Fruit fly (Drosophila melanogaster): ENCODE measurements around the gene Cyp4g1.

The Cyp4g1 gene

DNA sequence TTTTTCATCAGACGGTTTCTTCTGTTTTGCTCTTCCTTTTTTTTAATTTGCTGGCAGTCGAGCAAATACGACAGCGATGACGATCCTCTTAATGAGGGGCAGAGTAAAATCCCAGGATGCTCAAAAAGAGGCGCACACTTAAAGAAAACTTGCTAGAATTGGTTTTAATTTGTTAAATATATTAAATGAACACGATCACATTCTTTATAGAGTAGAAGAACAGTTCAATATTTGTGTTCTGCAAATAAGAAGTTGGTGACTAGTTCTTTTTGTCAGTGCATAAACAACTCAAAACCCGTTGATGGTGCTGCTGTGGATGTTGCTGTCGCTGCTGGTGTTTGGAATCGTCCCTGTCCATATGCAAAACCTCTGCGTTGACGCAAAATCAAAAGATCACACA is 20.9 kb downstream of the Cyp4g1 start:
- TF ChIP-seq psq (GFP tag; optimal IDR thresholded peaks at IDR 0.05) (peak; percentile 71), OdsH (GFP tag; optimal IDR thresholded peaks at IDR 0.05) (peak; percentile 79), rgr (GFP tag; optimal IDR thresholded peaks at IDR 0.05) (peak; percentile 84), foxo (GFP tag; optimal IDR thresholded peaks at IDR 0.05) (peak in 1 of 2 experiments; percentile 86), brk (GFP tag; optimal IDR thresholded peaks at IDR 0.05) (peak; percentile 73), woc (GFP tag; optimal IDR thresholded peaks at IDR 0.05) (peak; percentile 66), sage (GFP tag; optimal IDR thresholded peaks at IDR 0.05) (peak; percentile 68), Jra (GFP tag; optimal IDR thresholded peaks at IDR 0.05) (peak; percentile 11), h (GFP tag; optimal IDR thresholded peaks at IDR 0.05) (peak; percentile 88), Rel (GFP tag; optimal IDR thresholded peaks at IDR 0.05) (peak; percentile 38), Rel (tag; optimal IDR thresholded peaks at IDR 0.05) (peak; percentile 5), br (GFP tag; optimal IDR thresholded peaks at IDR 0.05) (peak; percentile 77), Sp1 (GFP tag; optimal IDR thresholded peaks at IDR 0.05) (peak; percentile 79), GATAd (GFP tag; optimal IDR thresholded peaks at IDR 0.05) (no peak), tai (GFP tag; optimal IDR thresholded peaks at IDR 0.05) (peak; percentile 69), ey (GFP tag; optimal IDR thresholded peaks at IDR 0.05) (peak; percentile 81), CG32264 (GFP tag; optimal IDR thresholded peaks at IDR 0.05) (peak; percentile 34), Hnf4 (GFP tag; optimal IDR thresholded peaks at IDR 0.05) (peak; percentile 79), Hr78 (GFP tag; optimal IDR thresholded peaks at IDR 0.05) (no peak), dl (GFP tag; optimal IDR thresholded peaks at IDR 0.05; ENCODE audit: insufficient read depth in 1 of 2, partially characterized antibody in 2 of 2) (no peak), HLH106 (tag; optimal IDR thresholded peaks at IDR 0.05) (peak; percentile 80), Abd-B (GFP tag; optimal IDR thresholded peaks at IDR 0.05) (no peak), CrebA (GFP tag; optimal IDR thresholded peaks at IDR 0.05; ENCODE audit: borderline replicate concordance) (peak; percentile 37), Dif (GFP tag; optimal IDR thresholded peaks at IDR 0.05; ENCODE audit: partially characterized antibody) (no peak), CG9705 (GFP tag; optimal IDR thresholded peaks at IDR 0.05) (peak; percentile 23), N (GFP tag; optimal IDR thresholded peaks at IDR 0.05) (no peak), Hr83 (GFP tag; optimal IDR thresholded peaks at IDR 0.05; ENCODE audit: poor library complexity, severe bottlenecking) (no peak), pan (optimal IDR thresholded peaks at IDR 0.05) (no peak), dmrt93B (GFP tag; optimal IDR thresholded peaks at IDR 0.05) (peak; percentile 59), dsf (GFP tag; optimal IDR thresholded peaks at IDR 0.05; ENCODE audit: borderline replicate concordance) (peak; percentile 20), Vsx2 (GFP tag; optimal IDR thresholded peaks at IDR 0.05; ENCODE audit: partially characterized antibody) (no peak), fru (GFP tag; optimal IDR thresholded peaks at IDR 0.05) (peak; percentile 80), usp (GFP tag; optimal IDR thresholded peaks at IDR 0.05) (no peak), Myc (optimal IDR thresholded peaks at IDR 0.05) (no peak)

DNA sequence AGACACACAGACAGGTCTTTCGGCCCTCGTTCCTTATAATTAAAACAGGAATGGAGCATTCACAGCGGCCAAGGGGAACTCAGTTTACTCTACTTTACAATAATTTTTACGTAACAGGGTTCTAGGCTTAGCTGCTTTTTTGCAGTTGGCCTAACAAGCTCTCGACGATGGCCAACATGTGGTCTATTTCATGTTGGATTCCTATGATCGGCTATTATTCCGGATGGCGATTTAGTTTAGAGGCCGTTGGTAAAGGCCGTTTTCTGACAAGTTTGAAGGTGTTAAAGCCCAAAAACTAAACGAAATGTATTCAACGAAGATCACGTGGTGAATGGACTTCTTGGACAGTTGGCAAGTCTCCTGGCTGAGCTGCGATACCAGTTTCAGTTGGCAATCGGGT is 23.1 kb downstream of the Cyp4g1 start:
- no peak for TF ChIP-seq jim (GFP tag; optimal IDR thresholded peaks at IDR 0.05)
- peak; percentile 17 for TF ChIP-seq OdsH (GFP tag; optimal IDR thresholded peaks at IDR 0.05)
- TF ChIP-seq ey (GFP tag; optimal IDR thresholded peaks at IDR 0.05): peak; percentile 19
- peak; percentile 36 for TF ChIP-seq Sp1 (GFP tag; optimal IDR thresholded peaks at IDR 0.05)
- no peak for TF ChIP-seq N (GFP tag; optimal IDR thresholded peaks at IDR 0.05)
- no peak for TF ChIP-seq usp (GFP tag; optimal IDR thresholded peaks at IDR 0.05)
- TF ChIP-seq Hr78 (GFP tag; optimal IDR thresholded peaks at IDR 0.05): no peak
- peak; percentile 56 for TF ChIP-seq fru (GFP tag; optimal IDR thresholded peaks at IDR 0.05)
- TF ChIP-seq dmrt93B (GFP tag; optimal IDR thresholded peaks at IDR 0.05): peak; percentile 9
- TF ChIP-seq Mio (GFP tag; optimal IDR thresholded peaks at IDR 0.05): no peak
- peak; percentile 34 for TF ChIP-seq HLH106 (tag; optimal IDR thresholded peaks at IDR 0.05)
- TF ChIP-seq sage (GFP tag; optimal IDR thresholded peaks at IDR 0.05): no peak
- peak; percentile 63 for TF ChIP-seq woc (GFP tag; optimal IDR thresholded peaks at IDR 0.05)
- peak in 1 of 2 experiments; percentile 42 for TF ChIP-seq foxo (GFP tag; optimal IDR thresholded peaks at IDR 0.05)

DNA sequence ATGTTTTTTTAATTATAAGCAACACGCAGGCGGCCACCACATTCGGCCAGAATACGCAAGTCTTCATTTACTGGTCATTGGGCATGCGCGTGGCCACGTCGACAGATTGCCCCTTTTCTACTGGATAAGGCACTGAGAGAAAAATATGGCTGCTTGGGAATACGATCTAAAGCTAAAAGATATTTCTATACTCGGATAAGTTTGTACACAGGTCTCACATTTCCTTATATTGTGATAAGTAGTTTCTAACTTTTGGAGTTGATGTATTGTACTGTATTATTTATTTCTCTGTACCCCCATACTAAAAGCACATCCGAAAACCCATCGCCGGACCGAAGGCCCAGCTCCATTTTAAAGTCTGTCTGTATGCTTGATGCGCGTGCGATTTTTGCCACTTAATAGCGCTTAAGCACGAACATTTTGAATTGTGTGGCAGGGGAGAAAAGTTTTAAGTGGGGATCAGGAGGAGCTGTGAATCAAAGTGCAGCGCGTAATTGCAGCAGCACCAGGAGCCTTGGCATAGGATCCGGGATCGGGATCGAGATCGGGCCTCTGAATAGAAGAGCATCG is 25.1 kb downstream of the Cyp4g1 start:
- TF ChIP-seq h (GFP tag; optimal IDR thresholded peaks at IDR 0.05) (peak; percentile 77), jim (GFP tag; optimal IDR thresholded peaks at IDR 0.05) (no peak), Hnf4 (GFP tag; optimal IDR thresholded peaks at IDR 0.05) (peak; percentile 60), sage (GFP tag; optimal IDR thresholded peaks at IDR 0.05) (peak; percentile 23), OdsH (GFP tag; optimal IDR thresholded peaks at IDR 0.05) (peak; percentile 69), psq (GFP tag; optimal IDR thresholded peaks at IDR 0.05) (peak; percentile 37), Hr83 (GFP tag; optimal IDR thresholded peaks at IDR 0.05; ENCODE audit: poor library complexity, severe bottlenecking) (no peak), foxo (GFP tag; optimal IDR thresholded peaks at IDR 0.05) (peak in 1 of 2 experiments; percentile 70), Sp1 (GFP tag; optimal IDR thresholded peaks at IDR 0.05) (peak; percentile 50), ey (GFP tag; optimal IDR thresholded peaks at IDR 0.05) (peak; percentile 68), rgr (GFP tag; optimal IDR thresholded peaks at IDR 0.05) (peak; percentile 64), br (GFP tag; optimal IDR thresholded peaks at IDR 0.05) (peak; percentile 66), dmrt93B (GFP tag; optimal IDR thresholded peaks at IDR 0.05) (peak; percentile 33), woc (GFP tag; optimal IDR thresholded peaks at IDR 0.05) (peak; percentile 54), CG32264 (GFP tag; optimal IDR thresholded peaks at IDR 0.05) (no peak), fru (GFP tag; optimal IDR thresholded peaks at IDR 0.05) (peak; percentile 68), tai (GFP tag; optimal IDR thresholded peaks at IDR 0.05) (peak; percentile 49), brk (GFP tag; optimal IDR thresholded peaks at IDR 0.05) (peak; percentile 33), lola (GFP tag; optimal IDR thresholded peaks at IDR 0.05) (no peak), usp (GFP tag; optimal IDR thresholded peaks at IDR 0.05) (no peak), Hr78 (GFP tag; optimal IDR thresholded peaks at IDR 0.05) (no peak), Mio (GFP tag; optimal IDR thresholded peaks at IDR 0.05) (no peak), Dfd (GFP tag; optimal IDR thresholded peaks at IDR 0.05) (no peak), HLH106 (tag; optimal IDR thresholded peaks at IDR 0.05) (peak; percentile 58)

Data from whole organism, wandering third instar larva.